Worm (Caenorhabditis elegans): ENCODE data around the gene pqn-84.

DNA sequence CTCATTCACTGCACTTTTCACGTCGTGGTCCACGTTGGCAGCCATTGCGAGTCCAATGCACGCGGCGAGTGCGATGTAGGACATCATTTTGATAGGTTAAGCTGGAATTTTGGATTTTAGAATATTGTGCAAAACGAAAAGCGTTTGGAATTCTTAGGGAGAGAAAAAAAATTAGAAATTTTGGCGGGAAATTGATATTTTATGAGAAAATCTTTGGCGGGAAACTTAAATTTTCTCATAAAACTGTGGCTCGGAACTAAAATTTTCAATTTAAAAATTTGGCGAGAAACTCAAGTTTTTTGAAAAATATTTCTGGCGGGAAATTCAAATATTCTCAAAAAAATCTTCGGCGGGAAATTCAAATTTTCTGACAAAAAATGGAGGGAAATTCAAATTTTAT, 37.5 kb downstream of the pqn-84 start, which contains the start of gene sup-1:
- TF ChIP-seq fos-1 (tag; optimal IDR thresholded peaks at IDR 0.05) (no peak), zip-2 (tag; optimal IDR thresholded peaks at IDR 0.05) (no peak), nhr-237 (tag; optimal IDR thresholded peaks at IDR 0.05) (no peak), zfp-2 (tag; optimal IDR thresholded peaks at IDR 0.05) (no peak)
